Worm (Caenorhabditis elegans) whole organism, midembryonic: Measurements from ENCODE around the gene idpb-2.

Experiments used
- T22C8.4 ChIP-seq: fragments of 200-800 bp; sonication (Bioruptor generic); IDR thresholded peaks from 2 replicates; pipeline ENCODE4 v1.3.6; 2022; ENCODE audit warnings: missing genetic modification characterization, missing compliant biosample characterization
- cog-1 ChIP-seq: sonication (generic microtip); optimal IDR thresholded peaks from 2 replicates; lab custom pipeline; 2016; ENCODE audit warnings: missing genetic modification characterization, missing compliant biosample characterization
- flt-1 ChIP-seq: fragments of 200-800 bp; sonication (Bioruptor generic); IDR thresholded peaks from 2 replicates; pipeline ENCODE4 v1.3.6; 2022; ENCODE audit warnings: missing genetic modification characterization, missing compliant biosample characterization
- klf-2 ChIP-seq: fragments of 200-800 bp; sonication (Bioruptor generic); conservative IDR thresholded peaks from 2 replicates; pipeline ENCODE4 v1.3.6; 2022; ENCODE audit warnings: missing genetic modification reagents, missing genetic modification characterization, missing compliant biosample characterization
- med-1 ChIP-seq: sonication (generic microtip); optimal IDR thresholded peaks from 2 replicates; lab custom pipeline; 2017; ENCODE audit warnings: missing genetic modification characterization, mild to moderate bottlenecking, missing compliant biosample characterization, antibody characterized with exemption, missing genetic modification reagents; ENCODE audit not compliant: insufficient read depth
- ref-1 ChIP-seq: fragments of 200-800 bp; sonication (Bioruptor generic); conservative IDR thresholded peaks from 2 replicates; pipeline ENCODE4 v1.3.6; 2022; ENCODE audit warnings: missing genetic modification reagents, missing genetic modification characterization, missing compliant biosample characterization
- tab-1 ChIP-seq: fragments of 200-800 bp; sonication (Bioruptor generic); IDR thresholded peaks from 2 replicates; pipeline ENCODE4 v1.3.6; 2022; ENCODE audit warnings: missing genetic modification characterization, missing compliant biosample characterization
- ztf-23 ChIP-seq: fragments of 200-800 bp; sonication (Bioruptor generic); IDR thresholded peaks from 2 replicates; pipeline ENCODE4 v1.3.6; 2022; ENCODE audit warnings: missing genetic modification reagents, missing genetic modification characterization, missing compliant biosample characterization
- ztf-29 ChIP-seq: fragments of 200-800 bp; sonication (Bioruptor generic); IDR thresholded peaks from 2 replicates; pipeline ENCODE4 v1.3.6; 2022; ENCODE audit warnings: missing genetic modification reagents, missing genetic modification characterization, missing compliant biosample characterization

idpb-2 gene

ce11 chrII:5099649-5100048, 30.2 kb upstream of the idpb-2 start, which contains the start of gene C04G6.6:
TSS of gene C04G6.6 (minus strand) at chrII:5099749.
- no peak for TF ChIP-seq ref-1
- TF ChIP-seq cog-1 (tag; lab: Kevin White, UChicago) = no peak
- no peak for TF ChIP-seq med-1
- no peak for TF ChIP-seq ztf-23

ce11 chrII:5099034-5099433, 29.6 kb upstream of the idpb-2 start:
- TF ChIP-seq flt-1 (GFP tag; lab: Robert Waterston, UW) = no peak
- no peak for TF ChIP-seq tab-1 (GFP tag; lab: Robert Waterston, UW)
- no peak for TF ChIP-seq ztf-29 (GFP tag; lab: Robert Waterston, UW)
- TF ChIP-seq klf-2 (GFP tag; lab: Robert Waterston, UW) = no peak
- TF ChIP-seq ref-1 = no peak
- TF ChIP-seq T22C8.4 (GFP tag; lab: Robert Waterston, UW) = no peak
- no peak for TF ChIP-seq cog-1 (tag; lab: Kevin White, UChicago)
- TF ChIP-seq ztf-23 = no peak
- no peak for TF ChIP-seq med-1

- peak; percentile 85 for TF ChIP-seq tab-1 (GFP tag; lab: Robert Waterston, UW)
- TF ChIP-seq klf-2 (GFP tag; lab: Robert Waterston, UW) = peak; percentile 98
- peak; percentile 98 for TF ChIP-seq ztf-23
- peak; percentile 88 for TF ChIP-seq flt-1 (GFP tag; lab: Robert Waterston, UW)
- TF ChIP-seq ztf-29 (GFP tag; lab: Robert Waterston, UW) = peak; percentile 57; the same call in 1 of the 2 replicates
- peak; percentile 99 for TF ChIP-seq ref-1
Observed at ce11 chrII:5097463-5097862, 28.0 kb upstream of the idpb-2 start.

- no peak for TF ChIP-seq T22C8.4 (GFP tag; lab: Robert Waterston, UW)
- no peak for TF ChIP-seq cog-1 (tag; lab: Kevin White, UChicago)
- no peak for TF ChIP-seq ztf-23
- TF ChIP-seq klf-2 (GFP tag; lab: Robert Waterston, UW) = no peak
- TF ChIP-seq med-1 = no peak
- TF ChIP-seq tab-1 (GFP tag; lab: Robert Waterston, UW) = no peak
- no peak for TF ChIP-seq flt-1 (GFP tag; lab: Robert Waterston, UW)
- no peak for TF ChIP-seq ztf-29 (GFP tag; lab: Robert Waterston, UW)
Observed at ce11 chrII:5093945-5094344, 24.5 kb upstream of the idpb-2 start, which contains the start of gene C04G6.13. TSS of gene C04G6.13 (plus strand) at chrII:5094245.

DNA sequence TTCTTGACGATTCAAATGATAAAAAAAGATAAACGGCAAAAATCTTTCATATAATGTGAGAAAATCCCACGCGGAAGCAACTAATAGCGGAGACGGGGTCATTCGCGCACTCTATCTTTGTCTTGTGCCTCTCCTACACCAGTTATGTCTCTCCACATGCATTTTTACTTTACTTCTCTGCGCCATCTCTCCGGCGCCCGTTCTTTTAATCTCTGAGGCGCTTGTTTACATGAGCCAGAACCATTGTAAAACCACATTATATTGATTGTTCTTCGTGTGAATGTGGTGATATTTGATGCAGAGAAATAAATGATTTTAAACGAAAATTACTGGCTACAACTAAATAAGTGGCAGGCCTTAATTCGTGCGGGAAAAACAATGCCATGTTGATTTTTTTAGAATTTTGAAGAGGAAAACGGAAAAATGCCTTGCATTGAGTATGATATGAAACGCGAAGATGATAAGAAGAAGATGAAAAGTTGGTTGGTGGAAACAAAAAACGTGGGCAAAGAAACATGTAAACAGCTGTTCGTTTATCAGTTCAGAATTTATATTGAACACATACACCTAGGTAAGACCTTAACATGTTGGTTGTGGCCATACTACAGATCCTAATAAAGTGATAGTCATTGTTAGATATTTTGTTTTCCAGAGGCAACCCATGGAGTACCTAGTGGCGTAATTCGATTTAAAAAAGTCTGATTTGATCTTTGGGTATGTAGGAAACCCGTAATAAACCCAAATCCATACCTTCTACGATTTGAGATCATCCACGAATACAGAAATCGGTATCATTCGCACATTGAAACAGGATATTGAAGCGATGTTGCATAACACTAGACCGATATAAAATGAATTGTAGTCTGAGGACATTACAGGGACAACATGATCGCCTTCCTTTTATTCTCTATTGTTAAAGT, 23.2 kb upstream of the idpb-2 start, which contains the start of gene C04G6.2:
C04G6.2 (plus strand) TSS at position 870 of the 920 bp plus-strand sequence.
- TF ChIP-seq ref-1 (no peak), flt-1 (GFP tag; lab: Robert Waterston, UW) (no peak), ztf-29 (GFP tag; lab: Robert Waterston, UW) (no peak), T22C8.4 (GFP tag; lab: Robert Waterston, UW) (no peak), klf-2 (GFP tag; lab: Robert Waterston, UW) (no peak), cog-1 (tag; lab: Kevin White, UChicago) (peak; percentile 82)

DNA sequence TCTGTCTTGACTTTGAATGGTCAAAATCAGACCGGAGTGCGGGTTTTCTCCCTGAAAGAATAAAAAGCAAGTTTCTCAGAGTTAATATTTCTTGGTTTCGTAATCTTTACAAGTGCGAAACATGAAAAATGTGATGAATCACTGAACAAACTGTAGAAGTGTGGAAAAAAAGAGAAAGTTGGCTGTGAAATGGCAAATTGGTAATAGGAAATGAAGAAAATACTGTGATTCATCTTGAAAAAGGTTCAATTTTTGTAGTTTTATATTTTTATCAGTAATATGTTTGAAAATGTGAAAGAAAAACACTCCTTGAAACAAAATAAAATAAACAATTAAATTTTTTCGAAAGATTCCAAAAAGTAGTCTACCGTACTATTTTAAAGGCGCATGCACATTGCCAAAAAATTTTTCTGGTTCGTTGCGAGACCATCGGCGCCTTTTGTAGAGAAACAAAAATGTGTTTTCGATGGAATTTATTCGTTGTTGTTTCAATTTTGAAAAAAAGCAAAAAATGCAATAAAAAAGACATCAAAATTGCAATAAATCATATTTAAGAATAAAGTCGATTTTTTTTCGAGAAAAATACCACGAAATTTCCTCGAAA, 22.3 kb upstream of the idpb-2 start, which contains the start of gene pld-1:
pld-1 (minus strand) TSS at position 51 of the 604 bp plus-strand sequence.
- TF ChIP-seq cog-1 (tag; lab: Kevin White, UChicago) = no peak
- TF ChIP-seq T22C8.4 (GFP tag; lab: Robert Waterston, UW) = no peak
- no peak for TF ChIP-seq ztf-23
- no peak for TF ChIP-seq ztf-29 (GFP tag; lab: Robert Waterston, UW)
- no peak for TF ChIP-seq klf-2 (GFP tag; lab: Robert Waterston, UW)
- TF ChIP-seq flt-1 (GFP tag; lab: Robert Waterston, UW) = no peak
- TF ChIP-seq med-1 = no peak
- TF ChIP-seq ref-1 = no peak
- TF ChIP-seq tab-1 (GFP tag; lab: Robert Waterston, UW) = no peak

DNA sequence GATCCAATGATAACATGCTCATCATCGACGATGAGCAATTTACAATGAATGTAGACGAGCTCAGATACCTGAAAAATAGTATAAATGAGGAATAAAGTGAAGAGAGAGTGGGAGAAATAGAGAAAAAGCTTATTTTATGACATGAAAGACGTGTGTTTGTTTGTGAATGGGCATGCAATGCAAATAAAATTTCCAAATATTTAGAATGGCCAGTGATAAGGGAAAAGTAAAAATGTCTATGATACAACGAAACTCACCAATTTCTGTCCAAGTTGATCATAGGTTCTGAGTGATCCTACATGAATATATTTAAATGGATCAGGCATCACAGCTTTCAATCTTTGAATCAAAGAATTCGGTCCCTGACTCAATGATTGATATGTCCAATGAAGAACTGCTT, 16.7 kb upstream of the idpb-2 start:
- no peak for TF ChIP-seq klf-2 (GFP tag; lab: Robert Waterston, UW)
- no peak for TF ChIP-seq T22C8.4 (GFP tag; lab: Robert Waterston, UW)
- no peak for TF ChIP-seq ztf-29 (GFP tag; lab: Robert Waterston, UW)
- no peak for TF ChIP-seq med-1
- no peak for TF ChIP-seq ztf-23
- TF ChIP-seq flt-1 (GFP tag; lab: Robert Waterston, UW) = no peak
- TF ChIP-seq ref-1 = no peak

DNA sequence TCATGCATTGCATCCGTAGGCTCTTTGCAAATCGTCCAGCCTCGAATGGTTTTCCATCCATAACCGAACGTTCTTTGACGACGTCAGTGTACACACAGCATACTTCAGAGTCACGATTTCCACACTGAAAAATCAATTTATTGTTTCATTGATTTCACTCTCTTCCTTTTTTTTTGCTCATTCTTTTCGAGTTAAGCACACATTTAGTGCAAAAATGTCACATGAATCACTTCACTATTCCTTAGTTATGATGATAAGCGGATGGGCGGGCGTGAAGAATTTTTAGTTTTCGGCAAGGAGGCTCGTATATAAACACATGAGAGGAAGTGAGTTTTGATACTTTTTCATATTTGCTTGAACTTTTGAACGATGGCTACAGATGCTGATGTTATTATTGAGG, 16.0 kb upstream of the idpb-2 start, which contains the start of gene txt-9:
txt-9 (plus strand) TSS at position 336 of the 400 bp plus-strand sequence.
- TF ChIP-seq T22C8.4 (GFP tag; lab: Robert Waterston, UW) = no peak

DNA sequence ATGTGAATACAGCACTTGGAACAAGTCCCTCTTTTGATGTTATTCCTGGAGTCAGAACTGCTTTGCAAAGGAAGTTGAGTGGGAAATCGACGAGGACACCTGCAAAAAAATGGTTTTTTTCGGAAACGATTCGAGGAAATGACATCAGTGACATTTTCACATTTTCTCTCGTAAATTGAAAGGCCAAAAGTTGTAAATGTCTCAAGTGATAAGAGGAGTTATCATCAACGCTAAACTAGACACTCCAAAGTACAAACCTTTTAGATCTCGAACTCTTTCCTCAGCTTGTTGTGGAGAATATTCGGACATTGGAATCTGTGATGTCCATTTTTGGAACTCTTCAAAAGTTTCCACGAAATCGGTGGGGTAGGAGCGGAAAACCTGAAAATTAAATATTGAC, 14.8 kb upstream of the idpb-2 start:
- no peak for TF ChIP-seq ref-1
- no peak for TF ChIP-seq flt-1 (GFP tag; lab: Robert Waterston, UW)
- no peak for TF ChIP-seq ztf-23
- TF ChIP-seq klf-2 (GFP tag; lab: Robert Waterston, UW) = no peak
- TF ChIP-seq T22C8.4 (GFP tag; lab: Robert Waterston, UW) = no peak

DNA sequence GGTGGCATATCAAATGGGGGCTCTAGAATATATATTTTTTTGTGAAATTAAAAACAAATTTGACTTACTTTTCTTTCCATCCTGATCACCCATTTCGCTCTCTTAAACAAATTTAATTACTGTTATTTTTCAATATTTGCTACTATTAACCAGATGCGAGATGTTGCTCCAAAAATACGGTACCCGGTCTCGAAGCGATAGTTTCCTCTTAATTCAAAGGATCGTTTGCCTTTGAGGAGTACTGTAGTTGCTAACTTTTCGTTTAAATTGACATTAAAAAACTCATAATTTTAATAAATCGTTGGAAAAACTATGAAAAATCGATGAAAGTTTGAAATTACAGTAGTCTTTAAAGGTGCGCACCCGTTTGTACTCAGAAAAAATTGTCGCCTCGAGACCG, 13.9 kb upstream of the idpb-2 start, which contains the start of gene C04G6.4:
C04G6.4 (minus strand) TSS at position 101 of the 400 bp plus-strand sequence.
- TF ChIP-seq klf-2 (GFP tag; lab: Robert Waterston, UW) (no peak), ztf-23 (no peak), ztf-29 (GFP tag; lab: Robert Waterston, UW) (no peak), flt-1 (GFP tag; lab: Robert Waterston, UW) (no peak), cog-1 (tag; lab: Kevin White, UChicago) (no peak), med-1 (no peak), ref-1 (no peak), tab-1 (GFP tag; lab: Robert Waterston, UW) (no peak), T22C8.4 (GFP tag; lab: Robert Waterston, UW) (no peak)
